Worm (Caenorhabditis elegans) whole organism, L3 larva: ENCODE measurements around the gene R10D12.13.

Source experiments
- fkh-10 ChIP-seq: sonication (generic microtip); optimal IDR thresholded peaks from 2 replicates; lab custom pipeline; 2017; ENCODE audit warnings: missing biosample characterization, missing genetic modification reagents, missing genetic modification characterization
- jun-1 ChIP-seq: fragments of 150-350 bp; optimal IDR thresholded peaks from 2 replicates; lab custom pipeline; 2014; ENCODE audit warnings: missing biosample characterization, missing genetic modification reagents, missing genetic modification characterization
- nhr-77 ChIP-seq: fragments of 150-350 bp; optimal IDR thresholded peaks from 2 replicates; lab custom pipeline; 2014; ENCODE audit warnings: missing biosample characterization, missing genetic modification characterization
- sea-2 ChIP-seq: fragments of 150-350 bp; sonication (generic microtip); optimal IDR thresholded peaks from 4 replicates; lab custom pipeline; 2014; ENCODE audit warnings: missing biosample characterization, missing genetic modification reagents, missing genetic modification characterization
- snpc-4 ChIP-seq: fragments of 150-350 bp; optimal IDR thresholded peaks from 2 replicates; lab custom pipeline; 2014; ENCODE audit warnings: missing biosample characterization, missing genetic modification characterization
- unc-39 ChIP-seq: sonication (generic microtip); optimal IDR thresholded peaks from 4 replicates; lab custom pipeline; 2017; ENCODE audit warnings: missing biosample characterization, missing genetic modification characterization

ce11 chrV:13984828-13985227 lies 22.6 kb downstream of the R10D12.13 start, which contains the start of gene end-1:
- no peak for TF ChIP-seq jun-1 (tag; lab: Kevin White, UChicago)
- no peak for TF ChIP-seq sea-2 (GFP tag; lab: Kevin White, UChicago)
- TF ChIP-seq nhr-77 (tag; lab: Kevin White, UChicago), result no peak
- TF ChIP-seq fkh-10, result no peak
- TF ChIP-seq unc-39 (tag; lab: Kevin White, UChicago), result no peak
- no peak for TF ChIP-seq snpc-4 (tag; lab: Kevin White, UChicago)
